Worm (Caenorhabditis elegans) whole organism, L3 larva: Measurements from ENCODE around the gene pfd-4.
A peak's percentile ranks its signal among the peaks of the same experiment; 100 is the strongest.
"Not testable (repeated sequence)": the region's sequence is repeated elsewhere in the genome, so short reads cannot be mapped to it uniquely, and the experiment has no call there.

Experiments
- ZK546.5 ChIP-seq: sonication (generic microtip); optimal IDR thresholded peaks from 2 replicates; lab custom pipeline; 2017; ENCODE audit warnings: missing biosample characterization, missing genetic modification characterization
- aly-2 ChIP-seq: fragments of 150-350 bp; optimal IDR thresholded peaks from 2 replicates; lab custom pipeline; 2014; ENCODE audit warnings: missing biosample characterization, missing genetic modification characterization
- ama-1 ChIP-seq: fragments of 150-350 bp; optimal IDR thresholded peaks from 2 replicates; lab custom pipeline; 2018
- ceh-28 ChIP-seq: fragments of 150-350 bp; optimal IDR thresholded peaks from 2 replicates; lab custom pipeline; 2014; ENCODE audit warnings: missing biosample characterization, missing genetic modification reagents, missing genetic modification characterization
- ceh-9 ChIP-seq: sonication (generic microtip); optimal IDR thresholded peaks from 2 replicates; lab custom pipeline; 2018; ENCODE audit warnings: missing biosample characterization, missing genetic modification characterization
- daf-12 ChIP-seq: fragments of 150-350 bp; optimal IDR thresholded peaks from 2 replicates; lab custom pipeline; 2014; ENCODE audit warnings: missing biosample characterization, missing genetic modification reagents, missing genetic modification characterization
- egl-5 ChIP-seq: fragments of 150-350 bp; optimal IDR thresholded peaks from 2 replicates; lab custom pipeline; 2017; ENCODE audit warnings: missing biosample characterization, missing genetic modification reagents, missing genetic modification characterization, inconsistent platforms
- elt-1 ChIP-seq: fragments of 150-350 bp; optimal IDR thresholded peaks from 2 replicates; lab custom pipeline; 2014; ENCODE audit warnings: missing biosample characterization, missing genetic modification characterization
- elt-2 ChIP-seq: sonication (generic microtip); optimal IDR thresholded peaks from 2 replicates; lab custom pipeline; 2016; ENCODE audit warnings: missing genetic modification reagents, mild to moderate bottlenecking, missing genetic modification characterization, missing compliant biosample characterization
- elt-3 ChIP-seq, 3 experiments: fragments of 150-350 bp in 1 of 3; sonication (generic microtip) in 2 of 3; optimal IDR thresholded peaks; 2 replicates in 2 of 3; 4 replicates in 1 of 3; lab custom pipeline; 2014 to 2017; ENCODE audit warnings: missing biosample characterization in 3 of 3, missing genetic modification characterization in 3 of 3
- eor-1 ChIP-seq, 2 experiments: fragments of 150-350 bp; optimal IDR thresholded peaks; 2 replicates each; lab custom pipeline; 2014 to 2018; ENCODE audit warnings: missing biosample characterization in 2 of 2, missing genetic modification characterization in 2 of 2
- fkh-10 ChIP-seq: sonication (generic microtip); optimal IDR thresholded peaks from 2 replicates; lab custom pipeline; 2017; ENCODE audit warnings: missing biosample characterization, missing genetic modification reagents, missing genetic modification characterization
- fkh-2 ChIP-seq: fragments of 150-350 bp; optimal IDR thresholded peaks from 2 replicates; lab custom pipeline; 2014; ENCODE audit warnings: missing biosample characterization, missing genetic modification reagents, missing genetic modification characterization
- fos-1 ChIP-seq: fragments of 150-350 bp; optimal IDR thresholded peaks from 2 replicates; lab custom pipeline; 2014; ENCODE audit warnings: missing biosample characterization, missing genetic modification characterization
- jun-1 ChIP-seq: fragments of 150-350 bp; optimal IDR thresholded peaks from 2 replicates; lab custom pipeline; 2014; ENCODE audit warnings: missing biosample characterization, missing genetic modification reagents, missing genetic modification characterization
- lin-15B ChIP-seq: fragments of 150-350 bp; optimal IDR thresholded peaks from 2 replicates; lab custom pipeline; 2014; ENCODE audit warnings: missing biosample characterization, missing genetic modification characterization
- lin-39 ChIP-seq: fragments of 150-350 bp; optimal IDR thresholded peaks from 2 replicates; lab custom pipeline; 2018; ENCODE audit warnings: missing biosample characterization, missing genetic modification reagents, missing genetic modification characterization
- lsy-12 ChIP-seq: sonication (generic microtip); optimal IDR thresholded peaks from 2 replicates; lab custom pipeline; 2016; ENCODE audit warnings: mild to moderate bottlenecking, missing genetic modification characterization, missing compliant biosample characterization
- mdl-1 ChIP-seq: fragments of 150-350 bp; optimal IDR thresholded peaks from 2 replicates; lab custom pipeline; 2014; ENCODE audit warnings: missing biosample characterization, missing genetic modification characterization
- mml-1 ChIP-seq: fragments of 150-350 bp; sonication (generic microtip); optimal IDR thresholded peaks from 3 replicates; lab custom pipeline; 2014; ENCODE audit warnings: missing biosample characterization, missing genetic modification characterization
- nfya-1 ChIP-seq: sonication (generic microtip); optimal IDR thresholded peaks from 2 replicates; lab custom pipeline; 2017; ENCODE audit warnings: missing genetic modification characterization, mild to moderate bottlenecking, missing compliant biosample characterization, antibody characterized with exemption, moderate library complexity; ENCODE audit not compliant: insufficient read depth
- nhr-11 ChIP-seq: fragments of 150-350 bp; optimal IDR thresholded peaks from 2 replicates; lab custom pipeline; 2014; ENCODE audit warnings: missing biosample characterization, missing genetic modification characterization
- nhr-23 ChIP-seq: fragments of 150-350 bp; optimal IDR thresholded peaks from 2 replicates; lab custom pipeline; 2014; ENCODE audit warnings: missing biosample characterization, missing genetic modification reagents, missing genetic modification characterization
- nhr-237 ChIP-seq: fragments of 150-350 bp; optimal IDR thresholded peaks from 2 replicates; lab custom pipeline; 2014; ENCODE audit warnings: missing biosample characterization, missing genetic modification characterization
- nhr-28 ChIP-seq: fragments of 150-350 bp; optimal IDR thresholded peaks from 2 replicates; lab custom pipeline; 2014; ENCODE audit warnings: missing biosample characterization, missing genetic modification characterization
- nhr-43 ChIP-seq: sonication (generic microtip); optimal IDR thresholded peaks from 2 replicates; lab custom pipeline; 2016; ENCODE audit warnings: mild to moderate bottlenecking, missing genetic modification characterization, missing compliant biosample characterization; ENCODE audit not compliant: poor library complexity, severe bottlenecking
- nhr-67 ChIP-seq: fragments of 150-350 bp; optimal IDR thresholded peaks from 2 replicates; lab custom pipeline; 2014; ENCODE audit warnings: missing biosample characterization, missing genetic modification characterization
- nhr-77 ChIP-seq: fragments of 150-350 bp; optimal IDR thresholded peaks from 2 replicates; lab custom pipeline; 2014; ENCODE audit warnings: missing biosample characterization, missing genetic modification characterization
- pha-4 ChIP-seq: fragments of 150-350 bp; optimal IDR thresholded peaks from 2 replicates; lab custom pipeline; 2014; ENCODE audit warnings: missing biosample characterization, missing genetic modification reagents, missing genetic modification characterization
- skn-1 ChIP-seq: fragments of 150-350 bp; optimal IDR thresholded peaks from 2 replicates; lab custom pipeline; 2014; ENCODE audit warnings: missing biosample characterization, missing genetic modification characterization
- snpc-4 ChIP-seq: fragments of 150-350 bp; optimal IDR thresholded peaks from 2 replicates; lab custom pipeline; 2014; ENCODE audit warnings: missing biosample characterization, missing genetic modification characterization
- unc-39 ChIP-seq: sonication (generic microtip); optimal IDR thresholded peaks from 4 replicates; lab custom pipeline; 2017; ENCODE audit warnings: missing biosample characterization, missing genetic modification characterization
- unc-62 ChIP-seq: fragments of 150-350 bp; sonication (generic microtip); optimal IDR thresholded peaks from 4 replicates; lab custom pipeline; 2014; ENCODE audit warnings: missing biosample characterization, missing genetic modification reagents, missing genetic modification characterization
- zag-1 ChIP-seq: fragments of 150-350 bp; optimal IDR thresholded peaks from 2 replicates; lab custom pipeline; 2014; ENCODE audit warnings: missing biosample characterization, missing genetic modification characterization
- ztf-4 ChIP-seq: fragments of 150-350 bp; optimal IDR thresholded peaks from 2 replicates; lab custom pipeline; 2014; ENCODE audit warnings: missing biosample characterization, missing genetic modification characterization

The pfd-4 gene

DNA sequence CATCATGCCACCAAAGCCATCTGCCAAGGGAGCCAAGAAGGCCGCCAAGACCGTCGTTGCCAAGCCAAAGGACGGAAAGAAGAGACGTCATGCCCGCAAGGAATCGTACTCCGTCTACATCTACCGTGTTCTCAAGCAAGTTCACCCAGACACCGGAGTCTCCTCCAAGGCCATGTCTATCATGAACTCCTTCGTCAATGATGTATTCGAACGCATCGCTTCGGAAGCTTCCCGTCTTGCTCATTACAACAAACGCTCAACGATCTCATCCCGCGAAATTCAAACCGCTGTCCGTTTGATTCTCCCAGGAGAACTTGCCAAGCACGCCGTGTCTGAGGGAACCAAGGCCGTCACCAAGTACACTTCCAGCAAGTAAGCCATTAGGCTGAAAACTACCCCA lies 9.7 kb downstream of the pfd-4 start, which contains the start of gene his-48:
Gene his-48 (plus strand): TSS at position 5 of the 400 bp plus-strand sequence.
- TF ChIP-seq elt-3 (tag; optimal IDR thresholded peaks at IDR 0.05; lab: Kevin White, UChicago); ceh-9; nhr-11 (tag; lab: Kevin White, UChicago): not testable (repeated sequence)

DNA sequence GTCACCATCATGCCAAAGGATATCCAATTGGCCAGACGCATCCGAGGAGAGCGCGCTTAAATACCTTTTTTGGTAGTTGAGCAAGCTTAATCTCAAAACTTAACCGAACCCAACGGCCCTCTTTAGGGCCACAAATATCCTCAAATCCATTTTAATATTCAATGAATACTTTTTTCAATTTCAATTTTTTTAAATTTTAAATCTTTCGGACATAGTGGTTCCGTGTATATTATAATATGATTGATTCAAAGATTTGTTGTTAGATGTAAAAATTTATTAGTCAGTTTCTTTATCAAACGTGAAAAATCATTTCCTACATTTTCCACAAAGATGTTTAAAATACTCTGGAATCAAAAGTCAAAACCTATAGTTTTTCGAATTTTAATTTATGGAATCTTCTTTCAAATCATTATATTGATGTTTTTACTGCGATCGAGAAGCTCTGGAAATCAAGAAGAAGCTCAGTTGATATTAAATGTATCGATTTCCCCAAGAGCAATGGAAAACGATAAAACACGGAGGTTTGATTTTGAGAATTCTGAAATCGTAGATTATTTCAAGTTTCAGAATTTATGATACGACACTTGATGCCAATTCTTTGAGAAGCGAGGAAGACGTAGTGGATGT lies 12.0 kb downstream of the pfd-4 start, which contains the start of gene B0035.21:
Gene B0035.21 (plus strand): TSS at position 322 of the 627 bp plus-strand sequence.
- TF ChIP-seq snpc-4 (tag; lab: Kevin White, UChicago) (no peak), fos-1 (tag; lab: Kevin White, UChicago) (no peak), nhr-23 (tag; lab: Kevin White, UChicago) (no peak), fkh-2 (tag; lab: Kevin White, UChicago) (no peak), nhr-237 (no peak), ZK546.5 (tag; lab: Kevin White, UChicago) (no peak)
- TF ChIP-seq, all 47 proteins: peak for 0

DNA sequence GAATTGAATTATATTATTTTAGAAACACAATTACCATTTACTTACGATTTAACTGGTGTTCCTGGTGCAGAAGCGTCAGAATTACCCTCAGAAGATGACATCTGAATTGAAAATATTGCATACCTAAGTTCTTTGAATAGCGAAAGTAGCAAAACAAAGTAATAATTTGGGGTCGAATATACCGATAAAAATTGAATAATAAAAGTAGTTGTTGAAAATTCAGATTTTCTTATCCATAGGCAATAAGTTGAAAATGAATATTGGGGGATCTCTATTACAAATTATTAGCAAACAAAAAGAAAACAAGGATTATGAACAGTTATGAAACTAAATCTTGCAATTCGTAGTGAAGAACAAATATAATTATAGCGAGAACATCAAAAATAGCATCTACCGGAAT lies 14.3 kb downstream of the pfd-4 start, which contains the start of gene leo-1:
Gene leo-1 (minus strand): TSS at position 101 of the 400 bp plus-strand sequence.
- no peak for TF ChIP-seq fos-1 (tag; lab: Kevin White, UChicago)
- no peak for TF ChIP-seq nhr-67 (tag; lab: Kevin White, UChicago)
- TF ChIP-seq ama-1 (lab: Kevin White, UChicago): no peak
- no peak for TF ChIP-seq mdl-1 (tag; lab: Kevin White, UChicago)
- TF ChIP-seq eor-1 (tag; optimal IDR thresholded peaks at IDR 0.05; lab: Kevin White, UChicago): no peak

DNA sequence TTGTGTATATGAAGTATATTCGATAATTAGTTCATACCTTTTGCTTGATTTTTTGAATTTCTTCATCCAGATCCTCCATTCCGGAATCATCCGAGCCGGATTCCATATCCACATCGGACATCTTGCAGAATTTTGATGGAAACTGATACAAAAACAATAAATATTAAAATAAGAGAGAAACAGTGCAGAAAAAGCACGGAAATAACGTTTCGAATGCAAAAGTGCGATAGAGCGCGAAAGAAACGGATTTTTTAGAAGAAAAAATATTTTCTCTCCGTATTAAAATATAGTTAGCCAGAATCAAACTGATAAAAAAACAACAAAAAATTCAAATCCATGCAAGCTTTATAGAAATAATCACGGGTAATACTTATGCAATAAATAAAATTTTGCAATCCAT lies 17.7 kb downstream of the pfd-4 start, which contains the start of gene sart-3:
Gene sart-3 (minus strand): TSS at position 219 of the 400 bp plus-strand sequence.
- TF ChIP-seq unc-62 (GFP tag; lab: Kevin White, UChicago) (no peak), egl-5 (tag; lab: Kevin White, UChicago) (no peak), lin-15B (tag; lab: Kevin White, UChicago) (peak; percentile 24), daf-12 (tag; lab: Kevin White, UChicago) (no peak), eor-1 (tag; optimal IDR thresholded peaks at IDR 0.05; lab: Kevin White, UChicago) (no peak), elt-2 (no peak), mml-1 (tag; lab: Kevin White, UChicago) (no peak), skn-1 (tag; lab: Kevin White, UChicago) (no peak), pha-4 (tag; lab: Kevin White, UChicago) (peak; percentile 43), unc-39 (tag; lab: Kevin White, UChicago) (no peak), nfya-1 (no peak), jun-1 (tag; lab: Kevin White, UChicago) (no peak), nhr-11 (tag; lab: Kevin White, UChicago) (no peak), elt-1 (tag; lab: Kevin White, UChicago) (no peak), nhr-28 (tag; lab: Kevin White, UChicago) (no peak), nhr-77 (tag; lab: Kevin White, UChicago) (no peak)

DNA sequence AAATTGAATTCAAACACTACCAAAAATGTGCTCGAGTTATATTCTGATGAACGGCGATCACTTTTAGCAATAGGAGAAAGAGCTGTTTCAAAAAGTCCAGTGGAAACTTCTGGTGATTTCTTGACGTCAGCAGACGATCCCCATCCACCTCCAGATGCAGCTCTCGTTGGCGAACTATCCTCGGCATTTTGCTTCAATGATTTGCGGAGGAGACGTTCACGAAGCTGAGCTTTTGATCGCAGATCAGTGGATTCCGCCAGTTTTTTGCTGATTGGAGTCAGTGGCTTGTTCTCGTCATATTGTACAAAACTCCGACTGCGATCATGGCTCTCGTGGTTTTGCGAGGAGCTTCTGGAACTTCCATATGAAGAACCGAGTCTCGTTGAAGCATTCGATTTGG lies 21.2 kb downstream of the pfd-4 start:
- no peak for TF ChIP-seq ceh-28 (tag; lab: Kevin White, UChicago)
- no peak for TF ChIP-seq nfya-1
- TF ChIP-seq zag-1 (tag; lab: Kevin White, UChicago): no peak
- no peak for TF ChIP-seq aly-2
- TF ChIP-seq jun-1 (tag; lab: Kevin White, UChicago): no peak
- TF ChIP-seq nhr-43 (tag; lab: Kevin White, UChicago): no peak
- no peak for TF ChIP-seq elt-2
- no peak for TF ChIP-seq ztf-4 (tag; lab: Kevin White, UChicago)
- TF ChIP-seq lin-39 (tag; lab: Kevin White, UChicago): no peak
- no peak for TF ChIP-seq egl-5 (tag; lab: Kevin White, UChicago)
- TF ChIP-seq unc-62 (GFP tag; lab: Kevin White, UChicago): no peak
- no peak for TF ChIP-seq fkh-10 (GFP tag; lab: Kevin White, UChicago)
- TF ChIP-seq mdl-1 (tag; lab: Kevin White, UChicago): no peak
- TF ChIP-seq ZK546.5 (tag; lab: Kevin White, UChicago): no peak
- TF ChIP-seq lsy-12 (tag; lab: Kevin White, UChicago): no peak
